Fruit fly (Drosophila melanogaster): ENCODE data around the gene cad.

Gene cad

DNA sequence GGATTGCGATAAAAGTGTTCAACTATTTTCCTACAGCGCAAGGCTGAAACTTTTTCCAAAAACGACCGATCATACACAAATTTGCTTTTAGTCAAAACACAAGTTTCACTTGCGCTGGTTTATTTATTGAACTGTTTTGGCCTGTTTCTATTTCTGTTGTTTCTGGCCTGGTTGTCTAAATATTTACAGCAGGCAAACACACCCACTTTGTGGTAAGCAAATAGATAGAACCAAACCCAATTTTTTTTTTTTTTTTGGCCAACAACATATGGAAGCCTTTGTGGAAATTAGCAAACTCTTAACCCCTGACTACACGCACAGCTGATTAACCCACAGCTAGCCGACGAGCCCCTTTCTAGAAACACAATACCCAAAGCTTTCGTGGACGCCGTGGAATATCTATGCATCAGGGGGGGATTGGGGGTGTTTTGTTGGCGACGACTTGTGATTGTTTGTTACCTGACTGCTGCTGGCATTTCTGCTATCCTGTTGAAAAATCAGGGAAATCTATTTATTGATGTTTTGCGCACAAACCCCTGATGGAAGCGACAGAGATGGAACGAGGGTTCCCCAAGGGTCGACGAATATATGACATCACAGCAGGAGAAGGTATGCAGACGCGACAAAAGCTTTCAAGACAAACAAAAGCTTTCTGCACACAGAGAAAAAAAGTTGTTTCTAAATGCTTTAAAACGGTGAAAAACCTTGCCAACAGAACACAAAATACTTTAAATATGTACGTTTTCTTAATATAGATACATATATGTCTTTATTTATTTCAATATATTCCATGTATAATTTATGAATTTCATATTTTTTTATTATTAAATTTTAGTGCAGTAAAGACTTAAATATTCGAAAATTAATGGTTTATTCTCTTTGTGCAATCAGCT lies 37.3 kb downstream of the cad start (continued):
- TF ChIP-seq peb (GFP tag; IDR thresholded peaks at IDR 0.05) (no peak), Doc3 (GFP tag; IDR thresholded peaks at IDR 0.05; ENCODE audit: partially characterized antibody) (no peak), CG18476 (GFP tag; optimal IDR thresholded peaks at IDR 0.05) (peak; percentile 6), CG8765 (GFP tag; IDR thresholded peaks at IDR 0.05) (no peak), CG9215 (GFP tag; IDR thresholded peaks at IDR 0.05) (peak; percentile 36; the same call in 1 of the 2 replicates), Adf1 (GFP tag; IDR thresholded peaks at IDR 0.05) (peak; percentile 20; the same call in 1 of the 2 replicates), fd102C (GFP tag; optimal IDR thresholded peaks at IDR 0.05) (no peak), CG2199 (GFP tag; IDR thresholded peaks at IDR 0.05) (0 out of 3 replicates have a peak, but pooled peaks have one; percentile 51), CG15479 (GFP tag; optimal IDR thresholded peaks at IDR 0.05) (no peak), crol (GFP tag; IDR thresholded peaks at IDR 0.05) (peak; percentile 80), CG14667 (GFP tag; IDR thresholded peaks at IDR 0.05) (no peak), CG10431 (GFP tag; optimal IDR thresholded peaks at IDR 0.05) (no peak), CG32767 (GFP tag; IDR thresholded peaks at IDR 0.05) (0 out of 2 replicates have a peak, but pooled peaks have one; percentile 33), CG3838 (GFP tag; optimal IDR thresholded peaks at IDR 0.05) (no peak), ttk (GFP tag; IDR thresholded peaks at IDR 0.05) (0 out of 2 replicates have a peak, but pooled peaks have one; percentile 12), CG10209 (GFP tag; optimal IDR thresholded peaks at IDR 0.05) (peak; percentile 37), H15 (GFP tag; IDR thresholded peaks at IDR 0.05) (0 out of 3 replicates have a peak, but pooled peaks have one; percentile 32), GATAe (GFP tag; conservative IDR thresholded peaks at IDR 0.05) (no peak; the same call in 1 of the 2 replicates), CG33213 (GFP tag; optimal IDR thresholded peaks at IDR 0.05) (peak; percentile 28), her (GFP tag; optimal IDR thresholded peaks at IDR 0.05) (peak; percentile 59), Hand (GFP tag; optimal IDR thresholded peaks at IDR 0.05) (peak; percentile 68), HmgD (GFP tag; optimal IDR thresholded peaks at IDR 0.05) (no peak), eve (GFP tag; optimal IDR thresholded peaks at IDR 0.05) (peak in 1 of 2 experiments; percentile 80), CG12744 (GFP tag; optimal IDR thresholded peaks at IDR 0.05) (peak; percentile 33), row (GFP tag; IDR thresholded peaks at IDR 0.05) (peak; percentile 85), CG12104 (GFP tag; optimal IDR thresholded peaks at IDR 0.05) (peak; percentile 46), Lhr (GFP tag; optimal IDR thresholded peaks at IDR 0.05) (no peak), esg (GFP tag; conservative IDR thresholded peaks at IDR 0.05) (peak; percentile 53), Usf (GFP tag; optimal IDR thresholded peaks at IDR 0.05) (no peak), pros (GFP tag; optimal IDR thresholded peaks at IDR 0.05) (no peak), CG4328 (GFP tag; optimal IDR thresholded peaks at IDR 0.05) (no peak), hb (GFP tag; IDR thresholded peaks at IDR 0.05; ENCODE audit: partially characterized antibody) (no peak), toy (GFP tag; IDR thresholded peaks at IDR 0.05) (no peak), Eip74EF (GFP tag; optimal IDR thresholded peaks at IDR 0.05) (peak in 1 of 2 experiments; percentile 13), CG4617 (GFP tag; optimal IDR thresholded peaks at IDR 0.05; ENCODE audit: borderline replicate concordance) (no peak), Camta (GFP tag; optimal IDR thresholded peaks at IDR 0.05) (no peak), gcm2 (GFP tag; optimal IDR thresholded peaks at IDR 0.05) (no peak), CG16815 (GFP tag; optimal IDR thresholded peaks at IDR 0.05) (no peak), wek (GFP tag; optimal IDR thresholded peaks at IDR 0.05) (peak; percentile 63), CG9727 (GFP tag; optimal IDR thresholded peaks at IDR 0.05) (peak; percentile 58), ems (GFP tag; optimal IDR thresholded peaks at IDR 0.05) (no peak), Neu2 (GFP tag; optimal IDR thresholded peaks at IDR 0.05; ENCODE audit: borderline replicate concordance) (no peak), CG10147 (GFP tag; optimal IDR thresholded peaks at IDR 0.05) (peak; percentile 27), CG18011 (GFP tag; optimal IDR thresholded peaks at IDR 0.05) (peak; percentile 52), Dfd (GFP tag; optimal IDR thresholded peaks at IDR 0.05) (no peak), CG3407 (GFP tag; optimal IDR thresholded peaks at IDR 0.05) (peak; percentile 26), TFAM (GFP tag; optimal IDR thresholded peaks at IDR 0.05) (no peak), CG13287 (GFP tag; IDR thresholded peaks at IDR 0.05; ENCODE audit: partially characterized antibody) (0 out of 2 replicates have a peak, but pooled peaks have one; percentile 6)

All from whole organism, embryonic.